Worm (Caenorhabditis elegans) whole organism, mixed stage, embryonic: Measurements from ENCODE around the gene str-144.

Experiments
- elt-3 ChIP-seq: fragments of 150-350 bp; optimal IDR thresholded peaks from 2 replicates; lab custom pipeline; 2014; ENCODE audit warnings: missing biosample characterization, missing genetic modification characterization
- lin-32 ChIP-seq: fragments of 200-800 bp; sonication (Bioruptor generic); optimal IDR thresholded peaks from 2 replicates; lab custom pipeline; 2018; ENCODE audit warnings: mild to moderate bottlenecking, missing genetic modification characterization, missing compliant biosample characterization
- pha-4 ChIP-seq: fragments of 150-350 bp; optimal IDR thresholded peaks from 2 replicates; lab custom pipeline; 2018; ENCODE audit warnings: missing biosample characterization, missing genetic modification reagents, missing genetic modification characterization

ce11 chrV:8034811-8035210 lies 37.1 kb downstream of the str-144 start, which contains the start of gene algn-12:
- TF ChIP-seq lin-32 (GFP tag; lab: Kevin White, UChicago) (no peak), pha-4 (tag; lab: Kevin White, UChicago) (no peak), elt-3 (tag; lab: Kevin White, UChicago) (no peak)
